Worm (Caenorhabditis elegans) whole organism, L4 larva: ENCODE measurements around the gene alh-3.
"Not testable (repeated sequence)": the region's sequence is repeated elsewhere in the genome, so short reads cannot be mapped to it uniquely, and the experiment has no call there.

ENCODE experiments used
- ceh-20 ChIP-seq: fragments of 200-800 bp; sonication (Bioruptor generic); IDR thresholded peaks from 2 replicates; pipeline ENCODE4 v1.3.6; 2022; ENCODE audit warnings: missing genetic modification reagents, missing genetic modification characterization, missing compliant biosample characterization
- daf-16 ChIP-seq, 3 experiments: sonication (generic microtip); optimal IDR thresholded peaks; 2 replicates each; lab custom pipeline; 2016 to 2017; ENCODE audit warnings: missing genetic modification characterization in 3 of 3, missing genetic modification reagents in 3 of 3, mild to moderate bottlenecking in 2 of 3, missing compliant biosample characterization in 2 of 3, missing biosample characterization in 1 of 3, moderate library complexity in 1 of 3
- fkh-10 ChIP-seq: fragments of 150-350 bp; optimal IDR thresholded peaks from 2 replicates; lab custom pipeline; 2014; ENCODE audit warnings: missing biosample characterization, missing genetic modification reagents, missing genetic modification characterization
- hlh-11 ChIP-seq: fragments of 200-800 bp; sonication (Bioruptor generic); optimal IDR thresholded peaks from 2 replicates; lab custom pipeline; 2018; ENCODE audit warnings: mild to moderate bottlenecking, missing genetic modification characterization, missing compliant biosample characterization
- hlh-30 ChIP-seq: sonication (generic microtip); optimal IDR thresholded peaks from 2 replicates; lab custom pipeline; 2017; ENCODE audit warnings: antibody characterized with exemption, mild to moderate bottlenecking, missing genetic modification characterization, missing compliant biosample characterization; ENCODE audit not compliant: insufficient read depth
- nhr-11 ChIP-seq: fragments of 150-350 bp; optimal IDR thresholded peaks from 2 replicates; lab custom pipeline; 2014; ENCODE audit warnings: missing biosample characterization, missing genetic modification characterization
- unc-62 ChIP-seq, 3 experiments: fragments of 150-350 bp in 1 of 3; sonication (generic microtip); optimal IDR thresholded peaks in 2 of 3; peaks in 1 of 3; 1 replicate in 1 of 3; 2 replicates in 2 of 3; lab custom pipeline; 2014 to 2017; ENCODE audit warnings: missing biosample characterization in 3 of 3, missing genetic modification characterization in 3 of 3, missing genetic modification reagents in 3 of 3, missing genotype in 1 of 3
- vab-7 ChIP-seq: fragments of 200-800 bp; sonication (Bioruptor generic); IDR thresholded peaks from 2 replicates; pipeline ENCODE4 v1.3.6; 2022; ENCODE audit warnings: missing genetic modification reagents, missing genetic modification characterization, missing compliant biosample characterization
- zag-1 ChIP-seq: fragments of 150-350 bp; optimal IDR thresholded peaks from 2 replicates; lab custom pipeline; 2014; ENCODE audit warnings: missing biosample characterization, missing genetic modification characterization

The alh-3 gene

ce11 chrIV:11068314-11068713 is 45.9 kb downstream of the alh-3 start:
- TF ChIP-seq unc-62 (GFP tag; optimal IDR thresholded peaks at IDR 0.05 in 1 of 2; lab: Kevin White, UChicago): peak in 1 of 2 experiments; percentile 100
- no peak for TF ChIP-seq unc-62 (tag; optimal IDR thresholded peaks at IDR 0.05; lab: Kevin White, UChicago)
- TF ChIP-seq hlh-11 (tag; lab: Kevin White, UChicago): peak; percentile 42
- peak in 1 of 2 experiments; percentile 96 for TF ChIP-seq daf-16 (GFP tag; optimal IDR thresholded peaks at IDR 0.05; lab: Kevin White, UChicago)
- TF ChIP-seq daf-16 (tag; optimal IDR thresholded peaks at IDR 0.05; lab: Kevin White, UChicago): no peak
- TF ChIP-seq hlh-30 (tag; lab: Kevin White, UChicago): peak; percentile 57
- no peak for TF ChIP-seq vab-7 (GFP tag; lab: Robert Waterston, UW)
- TF ChIP-seq ceh-20 (GFP tag; lab: Robert Waterston, UW): peak; percentile 79
- peak; percentile 93 for TF ChIP-seq nhr-11 (tag; lab: Kevin White, UChicago)
- no peak for TF ChIP-seq fkh-10 (GFP tag; lab: Kevin White, UChicago)

ce11 chrIV:11070895-11071294 is 48.5 kb downstream of the alh-3 start:
- TF ChIP-seq unc-62 (GFP tag; optimal IDR thresholded peaks at IDR 0.05 in 1 of 2; lab: Kevin White, UChicago): peak in 1 of 2 experiments; percentile 96
- TF ChIP-seq unc-62 (tag; optimal IDR thresholded peaks at IDR 0.05; lab: Kevin White, UChicago): not testable (repeated sequence)
- peak; percentile 46 for TF ChIP-seq zag-1 (tag; lab: Kevin White, UChicago)
